Worm (Caenorhabditis elegans) whole organism, L3 larva: ENCODE results near the gene ZC477.4.

Experiments
- ZK546.5 ChIP-seq: sonication (generic microtip); optimal IDR thresholded peaks from 2 replicates; lab custom pipeline; 2017; ENCODE audit warnings: missing biosample characterization, missing genetic modification characterization
- aly-2 ChIP-seq: fragments of 150-350 bp; optimal IDR thresholded peaks from 2 replicates; lab custom pipeline; 2014; ENCODE audit warnings: missing biosample characterization, missing genetic modification characterization
- ama-1 ChIP-seq: fragments of 150-350 bp; optimal IDR thresholded peaks from 2 replicates; lab custom pipeline; 2018
- ceh-16 ChIP-seq: sonication (generic microtip); optimal IDR thresholded peaks from 2 replicates; lab custom pipeline; 2017; ENCODE audit warnings: missing biosample characterization, missing genetic modification characterization
- ceh-28 ChIP-seq: fragments of 150-350 bp; optimal IDR thresholded peaks from 2 replicates; lab custom pipeline; 2014; ENCODE audit warnings: missing biosample characterization, missing genetic modification reagents, missing genetic modification characterization
- ceh-82 ChIP-seq: fragments of 150-350 bp; optimal IDR thresholded peaks from 2 replicates; lab custom pipeline; 2014; ENCODE audit warnings: missing biosample characterization, missing genetic modification characterization
- egl-27 ChIP-seq: sonication (generic microtip); optimal IDR thresholded peaks from 4 replicates; lab custom pipeline; 2017; ENCODE audit warnings: missing biosample characterization, missing genetic modification reagents, missing genetic modification characterization
- egl-5 ChIP-seq: fragments of 150-350 bp; optimal IDR thresholded peaks from 2 replicates; lab custom pipeline; 2017; ENCODE audit warnings: missing biosample characterization, missing genetic modification reagents, missing genetic modification characterization, inconsistent platforms
- elt-1 ChIP-seq: fragments of 150-350 bp; optimal IDR thresholded peaks from 2 replicates; lab custom pipeline; 2014; ENCODE audit warnings: missing biosample characterization, missing genetic modification characterization
- elt-2 ChIP-seq: sonication (generic microtip); optimal IDR thresholded peaks from 2 replicates; lab custom pipeline; 2016; ENCODE audit warnings: missing genetic modification reagents, mild to moderate bottlenecking, missing genetic modification characterization, missing compliant biosample characterization
- elt-3 ChIP-seq, 3 experiments: fragments of 150-350 bp in 1 of 3; sonication (generic microtip) in 2 of 3; optimal IDR thresholded peaks; 2 replicates in 2 of 3; 4 replicates in 1 of 3; lab custom pipeline; 2014 to 2017; ENCODE audit warnings: missing biosample characterization in 3 of 3, missing genetic modification characterization in 3 of 3
- eor-1 ChIP-seq, 2 experiments: fragments of 150-350 bp; optimal IDR thresholded peaks; 2 replicates each; lab custom pipeline; 2014 to 2018; ENCODE audit warnings: missing biosample characterization in 2 of 2, missing genetic modification characterization in 2 of 2
- fkh-10 ChIP-seq: sonication (generic microtip); optimal IDR thresholded peaks from 2 replicates; lab custom pipeline; 2017; ENCODE audit warnings: missing biosample characterization, missing genetic modification reagents, missing genetic modification characterization
- hmg-11 ChIP-seq: sonication (generic microtip); optimal IDR thresholded peaks from 2 replicates; lab custom pipeline; 2016; ENCODE audit warnings: missing genetic modification characterization, missing compliant biosample characterization
- jun-1 ChIP-seq: fragments of 150-350 bp; optimal IDR thresholded peaks from 2 replicates; lab custom pipeline; 2014; ENCODE audit warnings: missing biosample characterization, missing genetic modification reagents, missing genetic modification characterization
- lin-15B ChIP-seq: fragments of 150-350 bp; optimal IDR thresholded peaks from 2 replicates; lab custom pipeline; 2014; ENCODE audit warnings: missing biosample characterization, missing genetic modification characterization
- lin-39 ChIP-seq: fragments of 150-350 bp; optimal IDR thresholded peaks from 2 replicates; lab custom pipeline; 2018; ENCODE audit warnings: missing biosample characterization, missing genetic modification reagents, missing genetic modification characterization
- lsy-12 ChIP-seq: sonication (generic microtip); optimal IDR thresholded peaks from 2 replicates; lab custom pipeline; 2016; ENCODE audit warnings: mild to moderate bottlenecking, missing genetic modification characterization, missing compliant biosample characterization
- mdl-1 ChIP-seq: fragments of 150-350 bp; optimal IDR thresholded peaks from 2 replicates; lab custom pipeline; 2014; ENCODE audit warnings: missing biosample characterization, missing genetic modification characterization
- mml-1 ChIP-seq: fragments of 150-350 bp; sonication (generic microtip); optimal IDR thresholded peaks from 3 replicates; lab custom pipeline; 2014; ENCODE audit warnings: missing biosample characterization, missing genetic modification characterization
- nfya-1 ChIP-seq: sonication (generic microtip); optimal IDR thresholded peaks from 2 replicates; lab custom pipeline; 2017; ENCODE audit warnings: missing genetic modification characterization, mild to moderate bottlenecking, missing compliant biosample characterization, antibody characterized with exemption, moderate library complexity; ENCODE audit not compliant: insufficient read depth
- nhr-11 ChIP-seq: fragments of 150-350 bp; optimal IDR thresholded peaks from 2 replicates; lab custom pipeline; 2014; ENCODE audit warnings: missing biosample characterization, missing genetic modification characterization
- nhr-12 ChIP-seq: fragments of 150-350 bp; optimal IDR thresholded peaks from 2 replicates; lab custom pipeline; 2014; ENCODE audit warnings: missing biosample characterization, missing genetic modification characterization
- nhr-23 ChIP-seq: fragments of 150-350 bp; optimal IDR thresholded peaks from 2 replicates; lab custom pipeline; 2014; ENCODE audit warnings: missing biosample characterization, missing genetic modification reagents, missing genetic modification characterization
- nhr-237 ChIP-seq: fragments of 150-350 bp; optimal IDR thresholded peaks from 2 replicates; lab custom pipeline; 2014; ENCODE audit warnings: missing biosample characterization, missing genetic modification characterization
- nhr-25 ChIP-seq: sonication (generic microtip); optimal IDR thresholded peaks from 2 replicates; lab custom pipeline; 2017; ENCODE audit warnings: missing biosample characterization, missing genetic modification characterization
- nhr-43 ChIP-seq: sonication (generic microtip); optimal IDR thresholded peaks from 2 replicates; lab custom pipeline; 2016; ENCODE audit warnings: mild to moderate bottlenecking, missing genetic modification characterization, missing compliant biosample characterization; ENCODE audit not compliant: poor library complexity, severe bottlenecking
- nhr-76 ChIP-seq: fragments of 150-350 bp; sonication (generic microtip); optimal IDR thresholded peaks from 5 replicates; lab custom pipeline; 2014; ENCODE audit warnings: missing biosample characterization, missing genetic modification characterization
- nhr-77 ChIP-seq: fragments of 150-350 bp; optimal IDR thresholded peaks from 2 replicates; lab custom pipeline; 2014; ENCODE audit warnings: missing biosample characterization, missing genetic modification characterization
- pha-4 ChIP-seq: fragments of 150-350 bp; optimal IDR thresholded peaks from 2 replicates; lab custom pipeline; 2014; ENCODE audit warnings: missing biosample characterization, missing genetic modification reagents, missing genetic modification characterization
- pqm-1 ChIP-seq: fragments of 150-350 bp; optimal IDR thresholded peaks from 2 replicates; lab custom pipeline; 2017; ENCODE audit warnings: missing biosample characterization, missing genetic modification characterization, inconsistent platforms
- sea-2 ChIP-seq: fragments of 150-350 bp; sonication (generic microtip); optimal IDR thresholded peaks from 4 replicates; lab custom pipeline; 2014; ENCODE audit warnings: missing biosample characterization, missing genetic modification reagents, missing genetic modification characterization
- skn-1 ChIP-seq: fragments of 150-350 bp; optimal IDR thresholded peaks from 2 replicates; lab custom pipeline; 2014; ENCODE audit warnings: missing biosample characterization, missing genetic modification characterization
- snpc-4 ChIP-seq: fragments of 150-350 bp; optimal IDR thresholded peaks from 2 replicates; lab custom pipeline; 2014; ENCODE audit warnings: missing biosample characterization, missing genetic modification characterization
- tbx-2 ChIP-seq: sonication (generic microtip); optimal IDR thresholded peaks from 2 replicates; lab custom pipeline; 2016; ENCODE audit warnings: mild to moderate bottlenecking, missing genetic modification characterization, missing compliant biosample characterization
- unc-39 ChIP-seq: sonication (generic microtip); optimal IDR thresholded peaks from 4 replicates; lab custom pipeline; 2017; ENCODE audit warnings: missing biosample characterization, missing genetic modification characterization
- unc-62 ChIP-seq: fragments of 150-350 bp; sonication (generic microtip); optimal IDR thresholded peaks from 4 replicates; lab custom pipeline; 2014; ENCODE audit warnings: missing biosample characterization, missing genetic modification reagents, missing genetic modification characterization
- zag-1 ChIP-seq: fragments of 150-350 bp; optimal IDR thresholded peaks from 2 replicates; lab custom pipeline; 2014; ENCODE audit warnings: missing biosample characterization, missing genetic modification characterization
- ztf-11 ChIP-seq: fragments of 150-350 bp; optimal IDR thresholded peaks from 2 replicates; lab custom pipeline; 2014; ENCODE audit warnings: missing biosample characterization, missing genetic modification characterization

Gene ZC477.4

DNA sequence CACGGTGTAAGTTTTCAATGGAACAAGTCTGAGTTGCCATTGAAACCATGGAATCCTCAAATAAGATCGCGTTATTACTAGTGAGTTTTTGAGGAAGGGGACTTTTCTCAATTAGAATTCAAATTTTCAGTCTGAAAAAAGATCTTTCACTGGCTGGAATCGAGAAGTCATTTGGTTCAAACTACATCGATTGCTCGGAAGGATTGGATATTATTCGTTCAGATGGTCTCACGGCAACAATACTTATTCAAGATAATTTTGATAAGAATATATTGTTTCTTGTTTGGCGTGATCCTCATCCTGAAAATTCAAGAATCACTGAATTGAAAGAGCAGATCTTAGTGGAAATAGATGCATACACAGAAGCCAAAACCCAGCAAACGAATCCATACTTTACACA, 31.1 kb downstream of the ZC477.4 start:
- TF ChIP-seq ztf-11, result no peak
- no peak for TF ChIP-seq nhr-76 (tag; lab: Kevin White, UChicago)
- TF ChIP-seq unc-62, result no peak
- TF ChIP-seq aly-2, result no peak
- TF ChIP-seq mml-1 (tag; lab: Kevin White, UChicago), result no peak
- TF ChIP-seq egl-27 (tag; lab: Kevin White, UChicago), result no peak
- no peak for TF ChIP-seq hmg-11 (tag; lab: Kevin White, UChicago)
- no peak for TF ChIP-seq lin-39 (tag; lab: Kevin White, UChicago)
- no peak for TF ChIP-seq elt-3 (tag; optimal IDR thresholded peaks at IDR 0.05; lab: Kevin White, UChicago)
- no peak for TF ChIP-seq nhr-77 (tag; lab: Kevin White, UChicago)

DNA sequence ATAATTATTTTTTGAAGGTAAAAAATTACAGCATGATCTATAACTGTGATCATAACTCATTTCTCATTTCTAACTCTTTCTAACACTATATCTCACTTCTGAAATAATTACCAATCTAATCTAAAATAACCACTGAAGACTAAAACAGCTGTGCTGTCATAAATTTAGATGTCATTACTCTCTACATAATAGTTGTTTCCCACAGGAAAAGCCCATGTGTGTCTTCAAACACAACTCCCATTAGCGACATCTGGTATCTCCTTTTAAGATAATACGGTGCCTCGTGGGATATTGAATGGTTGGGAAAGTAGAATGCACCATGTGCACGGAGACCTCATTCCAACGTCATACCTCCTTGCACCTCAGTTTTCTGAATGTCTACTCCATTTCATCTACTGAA, 33.6 kb downstream of the ZC477.4 start, which contains the start of gene Y43B11AL.1:
Gene Y43B11AL.1, plus strand, starts transcription at position 301 of the 400 bp plus-strand sequence.
- TF ChIP-seq ceh-16 (tag; lab: Kevin White, UChicago) (no peak), ama-1 (no peak)

ce11 chrIV:7062697-7063096, 35.9 kb downstream of the ZC477.4 start:
- TF ChIP-seq ceh-82 (tag; lab: Kevin White, UChicago) (no peak), unc-39 (tag; lab: Kevin White, UChicago) (no peak), zag-1 (no peak), mdl-1 (no peak), pha-4 (tag; lab: Kevin White, UChicago) (no peak), nhr-11 (no peak), elt-3 (tag; optimal IDR thresholded peaks at IDR 0.05; lab: Kevin White, UChicago) (no peak), nhr-237 (tag; lab: Kevin White, UChicago) (no peak), pqm-1 (tag; lab: Kevin White, UChicago) (no peak), aly-2 (no peak)

DNA sequence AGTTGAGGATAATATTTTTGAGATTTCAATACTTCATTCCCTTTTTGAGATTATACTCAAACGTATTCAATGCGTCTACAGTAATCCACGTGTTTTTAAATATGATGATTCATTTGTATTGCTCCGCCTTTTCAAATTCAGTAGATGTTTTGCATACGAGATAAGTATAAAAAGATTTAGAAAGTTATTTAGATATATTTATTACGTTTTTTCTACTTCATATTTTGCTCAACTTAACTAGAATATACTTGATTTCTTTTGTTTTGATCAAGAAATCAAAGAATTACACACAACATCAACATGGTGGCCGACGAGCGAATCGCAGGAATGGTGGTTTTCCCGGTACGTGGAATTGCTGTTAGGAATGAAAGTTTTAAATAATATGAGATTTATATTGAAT, 40.9 kb downstream of the ZC477.4 start, which contains the start of gene srx-50:
Gene srx-50, plus strand, starts transcription at position 301 of the 400 bp plus-strand sequence.
- TF ChIP-seq fkh-10 (GFP tag; lab: Kevin White, UChicago) (peak; percentile 18), lin-15B (tag; lab: Kevin White, UChicago) (no peak)

DNA sequence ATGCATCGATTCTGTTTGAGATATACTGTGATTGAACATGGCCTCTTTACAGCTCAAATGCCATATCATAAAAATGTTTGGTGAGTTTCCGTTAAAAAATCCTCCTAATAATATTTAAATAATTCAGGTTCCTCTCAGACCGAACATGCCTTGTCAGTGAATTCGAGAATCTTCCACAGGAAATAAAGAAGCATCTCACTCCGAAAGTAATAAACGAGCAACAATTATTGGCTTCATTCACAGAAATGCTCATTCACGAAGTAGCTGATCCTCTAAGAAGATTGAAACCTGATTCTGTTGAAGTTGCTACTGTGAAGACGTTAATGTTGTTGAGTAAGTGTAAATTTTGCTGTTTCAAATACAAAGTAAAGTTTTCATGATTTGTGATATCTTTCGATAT, 46.4 kb downstream of the ZC477.4 start:
- TF ChIP-seq ama-1 (peak; percentile 76), nhr-76 (tag; lab: Kevin White, UChicago) (no peak)

DNA sequence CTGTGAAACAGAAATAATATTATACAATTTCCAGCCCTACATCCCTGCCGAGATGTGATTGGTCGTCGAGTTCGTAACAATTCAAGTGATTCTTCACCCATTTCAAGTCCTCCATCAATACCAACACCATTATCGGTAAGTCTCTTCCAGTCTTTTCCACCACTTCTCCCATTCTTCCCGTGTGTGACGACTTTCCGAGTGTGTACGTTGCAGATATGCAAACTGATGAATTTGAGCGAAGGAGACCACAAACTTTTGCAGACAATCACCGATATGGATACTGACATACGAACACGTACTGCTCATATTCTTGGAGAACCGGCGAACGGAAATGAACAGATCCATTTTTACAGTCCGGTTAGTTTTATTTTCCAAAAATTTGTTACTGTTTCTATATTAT, 47.1 kb downstream of the ZC477.4 start:
- no peak for TF ChIP-seq sea-2
- no peak for TF ChIP-seq nhr-77 (tag; lab: Kevin White, UChicago)
- TF ChIP-seq ama-1, result peak; percentile 86
- peak; percentile 12 for TF ChIP-seq fkh-10 (GFP tag; lab: Kevin White, UChicago)

- TF ChIP-seq mdl-1 (no peak), fkh-10 (GFP tag; lab: Kevin White, UChicago) (peak; percentile 11), nhr-12 (tag; lab: Kevin White, UChicago) (no peak), skn-1 (no peak), lsy-12 (tag; lab: Kevin White, UChicago) (peak; percentile 44), nfya-1 (peak; percentile 39), egl-27 (tag; lab: Kevin White, UChicago) (peak; percentile 65), sea-2 (no peak), pha-4 (tag; lab: Kevin White, UChicago) (peak; percentile 40), nhr-23 (peak; percentile 74), egl-5 (tag; lab: Kevin White, UChicago) (no peak), unc-39 (tag; lab: Kevin White, UChicago) (no peak), elt-1 (tag; lab: Kevin White, UChicago) (no peak), nhr-11 (no peak), unc-62 (peak; percentile 46), nhr-25 (peak; percentile 67), nhr-43 (tag; lab: Kevin White, UChicago) (peak; percentile 55), nhr-77 (tag; lab: Kevin White, UChicago) (no peak), tbx-2 (no peak), eor-1 (tag; optimal IDR thresholded peaks at IDR 0.05; lab: Kevin White, UChicago) (no peak), elt-2 (tag; lab: Kevin White, UChicago) (peak; percentile 86), aly-2 (no peak), ceh-28 (tag; lab: Kevin White, UChicago) (peak; percentile 70), ZK546.5 (tag; lab: Kevin White, UChicago) (no peak), ama-1 (peak; percentile 71), pqm-1 (tag; lab: Kevin White, UChicago) (peak; percentile 86), snpc-4 (peak; percentile 45), elt-3 (tag; optimal IDR thresholded peaks at IDR 0.05; lab: Kevin White, UChicago) (peak in 1 of 3 experiments; percentile 2), jun-1 (tag; lab: Kevin White, UChicago) (peak; percentile 59)
These were observed 48.8 kb downstream of the ZC477.4 start, which contains the start of gene nhr-105 for ce11 chrIV:7049672-7050206. TSS of gene nhr-105 (plus strand) at chrIV:7050156.
